Worm (Caenorhabditis elegans) whole organism, young adult: Measurements from ENCODE around the gene orc-2.
A peak's percentile ranks its signal among the peaks of the same experiment; 100 is the strongest.

Experiments used
- B0035.1 ChIP-seq: sonication (generic microtip); optimal IDR thresholded peaks from 2 replicates; lab custom pipeline; 2016; ENCODE audit warnings: missing genetic modification characterization, mild to moderate bottlenecking, missing compliant biosample characterization, missing genotype, missing genetic modification reagents
- C17E4.6 ChIP-seq: fragments of 200-800 bp; sonication (Bioruptor generic); IDR thresholded peaks from 2 replicates; pipeline ENCODE4 v1.3.6; 2022; ENCODE audit warnings: missing genetic modification reagents, missing genetic modification characterization, missing compliant biosample characterization
- F10E7.11 ChIP-seq: sonication (generic microtip); optimal IDR thresholded peaks from 2 replicates; lab custom pipeline; 2017; ENCODE audit warnings: mild to moderate bottlenecking, missing genetic modification characterization, moderate library complexity, missing compliant biosample characterization
- F37B4.10 ChIP-seq: fragments of 200-800 bp; sonication (Bioruptor generic); IDR thresholded peaks from 2 replicates; pipeline ENCODE4 v1.3.6; 2022; ENCODE audit warnings: missing genetic modification characterization, missing compliant biosample characterization
- F39B2.1 ChIP-seq: fragments of 200-800 bp; sonication (Bioruptor generic); IDR thresholded peaks from 2 replicates; pipeline ENCODE4 v1.3.6; 2022; ENCODE audit warnings: missing genetic modification reagents, missing genetic modification characterization, missing compliant biosample characterization
- F52B5.7 ChIP-seq: sonication (generic microtip); optimal IDR thresholded peaks from 2 replicates; lab custom pipeline; 2016; ENCODE audit warnings: mild to moderate bottlenecking, missing genetic modification characterization, missing compliant biosample characterization
- F57A8.1 ChIP-seq: fragments of 200-800 bp; sonication (Bioruptor generic); optimal IDR thresholded peaks from 2 replicates; lab custom pipeline; 2018; ENCODE audit warnings: mild to moderate bottlenecking, missing genetic modification characterization, moderate library complexity, missing compliant biosample characterization
- K12H6.12 ChIP-seq: fragments of 200-800 bp; sonication (Bioruptor generic); optimal IDR thresholded peaks from 2 replicates; lab custom pipeline; 2018; ENCODE audit warnings: mild to moderate bottlenecking, missing genetic modification characterization, missing compliant biosample characterization
- Y53F4B.3 ChIP-seq: fragments of 200-800 bp; sonication (Bioruptor generic); IDR thresholded peaks from 2 replicates; pipeline ENCODE4 v1.3.6; 2022; ENCODE audit warnings: missing genetic modification reagents, missing genetic modification characterization, missing compliant biosample characterization
- Y79H2A.3 ChIP-seq: fragments of 200-800 bp; sonication (Bioruptor generic); conservative IDR thresholded peaks from 2 replicates; pipeline ENCODE4 v1.3.6; 2022; ENCODE audit warnings: missing genetic modification reagents, missing genetic modification characterization, missing compliant biosample characterization
- ZK185.1 ChIP-seq: sonication (generic microtip); optimal IDR thresholded peaks from 2 replicates; lab custom pipeline; 2016; ENCODE audit warnings: mild to moderate bottlenecking, missing genetic modification characterization, missing compliant biosample characterization; ENCODE audit not compliant: poor library complexity, severe bottlenecking
- akir-1 ChIP-seq: fragments of 200-800 bp; sonication (Bioruptor generic); optimal IDR thresholded peaks from 2 replicates; lab custom pipeline; 2018; ENCODE audit warnings: mild to moderate bottlenecking, missing genetic modification characterization, moderate library complexity, missing compliant biosample characterization
- attf-3 ChIP-seq: fragments of 200-800 bp; sonication (Bioruptor generic); conservative IDR thresholded peaks from 2 replicates; pipeline ENCODE4 v1.3.6; 2022; ENCODE audit warnings: missing genetic modification reagents, missing genetic modification characterization, missing compliant biosample characterization
- attf-5 ChIP-seq: fragments of 200-800 bp; sonication (Bioruptor generic); optimal IDR thresholded peaks from 2 replicates; lab custom pipeline; 2018; ENCODE audit warnings: mild to moderate bottlenecking, missing genetic modification characterization, missing compliant biosample characterization
- bed-1 ChIP-seq: fragments of 200-800 bp; sonication (Bioruptor generic); IDR thresholded peaks from 2 replicates; pipeline ENCODE4 v1.3.6; 2022; ENCODE audit warnings: missing genetic modification reagents, missing genetic modification characterization, missing compliant biosample characterization
- cebp-1 ChIP-seq, 2 experiments: fragments of 200-800 bp in 1 of 2; sonication (Bioruptor generic) in 1 of 2; sonication (generic microtip) in 1 of 2; IDR thresholded peaks in 1 of 2; optimal IDR thresholded peaks in 1 of 2; 2 replicates each; pipeline versions ENCODE4 v1.3.6 to Lab custom; 2017 to 2022; ENCODE audit warnings: missing compliant biosample characterization in 2 of 2, missing genetic modification characterization in 2 of 2, mild to moderate bottlenecking in 1 of 2, missing genetic modification reagents in 1 of 2, moderate library complexity in 1 of 2
- ceh-40 ChIP-seq: fragments of 200-800 bp; sonication (Bioruptor generic); IDR thresholded peaks from 2 replicates; pipeline ENCODE4 v1.3.6; 2022; ENCODE audit warnings: missing genetic modification characterization, missing compliant biosample characterization
- chd-7 ChIP-seq: sonication (generic microtip); optimal IDR thresholded peaks from 2 replicates; lab custom pipeline; 2016; ENCODE audit warnings: mild to moderate bottlenecking, missing genetic modification characterization, moderate library complexity, missing compliant biosample characterization
- dox-1 ChIP-seq: fragments of 200-800 bp; sonication (Bioruptor generic); IDR thresholded peaks from 2 replicates; pipeline ENCODE4 v1.3.6; 2022; ENCODE audit warnings: missing genetic modification reagents, missing genetic modification characterization, missing compliant biosample characterization
- dpff-1 ChIP-seq: sonication (generic microtip); optimal IDR thresholded peaks from 2 replicates; lab custom pipeline; 2017; ENCODE audit warnings: mild to moderate bottlenecking, missing genetic modification characterization, missing compliant biosample characterization
- dpl-1 ChIP-seq: fragments of 150-350 bp; optimal IDR thresholded peaks from 2 replicates; lab custom pipeline; 2014; ENCODE audit warnings: missing biosample characterization, missing genetic modification reagents, missing genetic modification characterization
- efl-1 ChIP-seq: fragments of 150-350 bp; optimal IDR thresholded peaks from 2 replicates; lab custom pipeline; 2014; ENCODE audit warnings: missing biosample characterization, missing genetic modification reagents, missing genetic modification characterization
- him-1 ChIP-seq: sonication (generic microtip); optimal IDR thresholded peaks from 2 replicates; lab custom pipeline; 2016; ENCODE audit warnings: missing genotype, missing genetic modification reagents, missing genetic modification characterization, missing compliant biosample characterization
- hrde-1 ChIP-seq: sonication (generic microtip); optimal IDR thresholded peaks from 2 replicates; lab custom pipeline; 2016; ENCODE audit warnings: missing genetic modification characterization, mild to moderate bottlenecking, missing compliant biosample characterization, moderate library complexity, missing genotype, missing genetic modification reagents, borderline replicate concordance
- lin-26 ChIP-seq: fragments of 200-800 bp; sonication (Bioruptor generic); IDR thresholded peaks from 2 replicates; pipeline ENCODE4 v1.3.6; 2022; ENCODE audit warnings: missing genetic modification reagents, missing genetic modification characterization, missing compliant biosample characterization
- lin-35 ChIP-seq, 3 experiments: fragments of 150-350 bp in 2 of 3; sonication (generic microtip) in 1 of 3; optimal IDR thresholded peaks; 2 replicates each; lab custom pipeline; 2014 to 2018; ENCODE audit warnings: missing biosample characterization in 3 of 3, missing genetic modification characterization in 3 of 3, missing genetic modification reagents in 3 of 3
- lin-40 ChIP-seq: sonication (generic microtip); optimal IDR thresholded peaks from 2 replicates; lab custom pipeline; 2016; ENCODE audit warnings: missing genetic modification characterization, mild to moderate bottlenecking, missing compliant biosample characterization, missing genotype, missing genetic modification reagents
- lin-54 ChIP-seq: fragments of 200-800 bp; sonication (Bioruptor generic); optimal IDR thresholded peaks from 2 replicates; lab custom pipeline; 2018; ENCODE audit warnings: mild to moderate bottlenecking, missing genetic modification characterization, missing compliant biosample characterization
- lir-1 ChIP-seq: fragments of 200-800 bp; sonication (Bioruptor generic); conservative IDR thresholded peaks from 2 replicates; pipeline ENCODE4 v1.3.6; 2022; ENCODE audit warnings: missing genetic modification reagents, missing genetic modification characterization, missing compliant biosample characterization
- lsl-1 ChIP-seq: fragments of 200-800 bp; sonication (Bioruptor generic); optimal IDR thresholded peaks from 2 replicates; lab custom pipeline; 2018; ENCODE audit warnings: mild to moderate bottlenecking, missing genetic modification characterization, moderate library complexity, missing compliant biosample characterization
- madf-6 ChIP-seq: fragments of 200-800 bp; sonication (Bioruptor generic); IDR thresholded peaks from 2 replicates; pipeline ENCODE4 v1.3.6; 2022; ENCODE audit warnings: missing genetic modification reagents, missing genetic modification characterization, missing compliant biosample characterization
- madf-8 ChIP-seq: fragments of 200-800 bp; sonication (Bioruptor generic); conservative IDR thresholded peaks from 2 replicates; pipeline ENCODE4 v1.3.6; 2022; ENCODE audit warnings: missing genetic modification reagents, missing genetic modification characterization, missing compliant biosample characterization
- mcd-1 ChIP-seq: fragments of 200-800 bp; sonication (Bioruptor generic); IDR thresholded peaks from 2 replicates; pipeline ENCODE4 v1.3.6; 2022; ENCODE audit warnings: missing genetic modification reagents, missing genetic modification characterization, missing compliant biosample characterization
- mel-28 ChIP-seq: sonication (generic microtip); optimal IDR thresholded peaks from 2 replicates; lab custom pipeline; 2016; ENCODE audit warnings: borderline replicate concordance, mild to moderate bottlenecking, missing genetic modification characterization, missing compliant biosample characterization
- mes-4 ChIP-seq: sonication (generic microtip); optimal IDR thresholded peaks from 2 replicates; lab custom pipeline; 2016; ENCODE audit warnings: missing genotype, missing genetic modification characterization, missing compliant biosample characterization
- nfya-1 ChIP-seq: sonication (generic microtip); optimal IDR thresholded peaks from 2 replicates; lab custom pipeline; 2017; ENCODE audit warnings: antibody characterized with exemption, missing compliant biosample characterization, missing genetic modification characterization, borderline replicate concordance; ENCODE audit not compliant: insufficient read depth
- nfya-2 ChIP-seq: fragments of 200-800 bp; sonication (Bioruptor generic); IDR thresholded peaks from 2 replicates; pipeline ENCODE4 v1.3.6; 2022; ENCODE audit warnings: missing genetic modification reagents, missing genetic modification characterization, missing compliant biosample characterization
- nfyb-1 ChIP-seq: fragments of 200-800 bp; sonication (Bioruptor generic); IDR thresholded peaks from 2 replicates; pipeline ENCODE4 v1.3.6; 2022; ENCODE audit warnings: missing genetic modification reagents, missing genetic modification characterization, missing compliant biosample characterization
- nhr-179 ChIP-seq: sonication (generic microtip); optimal IDR thresholded peaks from 2 replicates; lab custom pipeline; 2016; ENCODE audit warnings: mild to moderate bottlenecking, missing genetic modification characterization, missing compliant biosample characterization
- nhr-27 ChIP-seq: fragments of 200-800 bp; sonication (Bioruptor generic); optimal IDR thresholded peaks from 2 replicates; lab custom pipeline; 2018; ENCODE audit warnings: mild to moderate bottlenecking, missing genetic modification characterization, moderate library complexity, missing compliant biosample characterization
- pha-4 ChIP-seq: fragments of 150-350 bp; sonication (generic microtip); optimal IDR thresholded peaks from 2 replicates; lab custom pipeline; 2014; ENCODE audit warnings: missing biosample characterization, missing genetic modification reagents, missing genetic modification characterization
- rcor-1 ChIP-seq: fragments of 200-800 bp; sonication (Bioruptor generic); IDR thresholded peaks from 2 replicates; pipeline ENCODE4 v1.3.6; 2022; ENCODE audit warnings: missing genetic modification reagents, missing genetic modification characterization, missing compliant biosample characterization
- sea-2 ChIP-seq: fragments of 200-800 bp; sonication (Bioruptor generic); IDR thresholded peaks from 2 replicates; pipeline ENCODE4 v1.3.6; 2022; ENCODE audit warnings: missing genetic modification characterization, missing compliant biosample characterization
- tlf-1 ChIP-seq: fragments of 200-800 bp; sonication (Bioruptor generic); optimal IDR thresholded peaks from 2 replicates; lab custom pipeline; 2018; ENCODE audit warnings: mild to moderate bottlenecking, missing genetic modification characterization, missing compliant biosample characterization
- unc-130 ChIP-seq: sonication (generic microtip); optimal IDR thresholded peaks from 2 replicates; lab custom pipeline; 2016; ENCODE audit warnings: missing genetic modification reagents, missing genetic modification characterization, missing compliant biosample characterization
- zfh-2 ChIP-seq: fragments of 200-800 bp; sonication (Bioruptor generic); conservative IDR thresholded peaks from 2 replicates; pipeline ENCODE4 v1.3.6; 2022; ENCODE audit warnings: missing genetic modification reagents, missing genetic modification characterization, missing compliant biosample characterization
- ztf-26 ChIP-seq: sonication (generic microtip); optimal IDR thresholded peaks from 2 replicates; lab custom pipeline; 2017; ENCODE audit warnings: missing genetic modification characterization, missing compliant biosample characterization
- ztf-6 ChIP-seq: fragments of 200-800 bp; sonication (Bioruptor generic); IDR thresholded peaks from 2 replicates; pipeline ENCODE4 v1.3.6; 2022; ENCODE audit warnings: missing genetic modification reagents, missing genetic modification characterization, missing compliant biosample characterization

Gene orc-2

DNA sequence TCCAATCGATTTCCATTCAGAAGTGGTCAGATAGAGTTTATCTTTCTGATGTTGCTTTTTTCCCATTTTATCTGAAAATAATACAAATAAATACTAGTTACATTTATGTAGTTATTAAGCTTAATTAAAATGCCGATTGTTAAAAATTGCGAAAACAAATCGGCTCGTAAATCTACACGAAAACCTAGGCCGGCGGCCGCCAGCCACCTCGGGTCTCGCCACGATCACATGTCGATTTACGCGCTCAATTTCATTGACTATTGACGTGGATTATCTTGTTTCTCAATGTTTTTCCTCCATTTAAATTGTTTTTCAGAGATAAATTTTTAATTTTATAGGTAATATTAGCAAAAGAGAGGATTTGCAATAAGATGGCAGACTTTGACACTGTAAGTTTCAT is 1.2 kb upstream of the orc-2 start, which contains the start of the genes cyn-4 and copz-1 (continued):
- TF ChIP-seq bed-1 (GFP tag; lab: Robert Waterston, UW) (no peak), B0035.1 (no peak), F37B4.10 (GFP tag; lab: Robert Waterston, UW) (no peak), C17E4.6 (GFP tag; lab: Robert Waterston, UW) (no peak), ztf-6 (GFP tag; lab: Robert Waterston, UW) (no peak), mcd-1 (peak; percentile 67), madf-8 (peak; percentile 39; the same call in 1 of the 2 replicates), unc-130 (peak; percentile 83), dpl-1 (GFP tag; lab: Kevin White, UChicago) (peak; percentile 35), ZK185.1 (tag; lab: Kevin White, UChicago) (peak; percentile 82), K12H6.12 (tag; lab: Kevin White, UChicago) (peak; percentile 47), madf-6 (GFP tag; lab: Robert Waterston, UW) (peak; percentile 75; the same call in 1 of the 2 replicates), F39B2.1 (GFP tag; lab: Robert Waterston, UW) (no peak), nhr-179 (tag; lab: Kevin White, UChicago) (no peak), nfya-2 (GFP tag; lab: Robert Waterston, UW) (no peak), attf-5 (GFP tag; lab: Kevin White, UChicago) (peak; percentile 88), mes-4 (tag; lab: Kevin White, UChicago) (no peak), lir-1 (GFP tag; lab: Robert Waterston, UW) (no peak), F57A8.1 (GFP tag; lab: Kevin White, UChicago) (no peak), nfya-1 (tag; lab: Kevin White, UChicago) (no peak), sea-2 (GFP tag; lab: Robert Waterston, UW) (no peak), tlf-1 (GFP tag; lab: Kevin White, UChicago) (no peak), Y79H2A.3 (GFP tag; lab: Robert Waterston, UW) (no peak), attf-3 (GFP tag; lab: Robert Waterston, UW) (0 out of 2 replicates have a peak, but pooled peaks have one; percentile 47), akir-1 (GFP tag; lab: Kevin White, UChicago) (no peak), lin-40 (tag; lab: Kevin White, UChicago) (peak; percentile 55), dox-1 (GFP tag; lab: Robert Waterston, UW) (peak; percentile 84), ceh-40 (GFP tag; lab: Robert Waterston, UW) (no peak), zfh-2 (no peak), pha-4 (tag; lab: Kevin White, UChicago) (peak; percentile 5), rcor-1 (peak; percentile 43; the same call in 1 of the 2 replicates), lin-35 (GFP tag; optimal IDR thresholded peaks at IDR 0.05; lab: Kevin White, UChicago) (peak in 1 of 3 experiments; percentile 60), F52B5.7 (tag; lab: Kevin White, UChicago) (no peak), cebp-1 (GFP tag; IDR thresholded peaks at IDR 0.05; lab: Robert Waterston, UW) (peak; percentile 22; the same call in 1 of the 2 replicates), cebp-1 (tag; optimal IDR thresholded peaks at IDR 0.05; lab: Kevin White, UChicago) (peak; percentile 73), lin-54 (peak; percentile 59), Y53F4B.3 (no peak), dpff-1 (tag; lab: Kevin White, UChicago) (no peak), nfyb-1 (no peak; the same call in 1 of the 2 replicates), hrde-1 (tag; lab: Kevin White, UChicago) (no peak), efl-1 (GFP tag; lab: Kevin White, UChicago) (peak; percentile 40), lsl-1 (peak; percentile 70), lin-26 (GFP tag; lab: Robert Waterston, UW) (no peak), nhr-27 (tag; lab: Kevin White, UChicago) (no peak), chd-7 (tag; lab: Kevin White, UChicago) (no peak), him-1 (tag; lab: Kevin White, UChicago) (peak; percentile 33), F10E7.11 (tag; lab: Kevin White, UChicago) (no peak), ztf-26 (tag; lab: Kevin White, UChicago) (no peak), mel-28 (tag; lab: Kevin White, UChicago) (no peak)
